Worm (Caenorhabditis elegans) whole organism, early embryonic: ENCODE data around the gene lelo-4.

Source experiments
- B0310.2 ChIP-seq: sonication (generic microtip); optimal IDR thresholded peaks from 2 replicates; lab custom pipeline; 2016; ENCODE audit warnings: mild to moderate bottlenecking, missing genetic modification characterization, missing compliant biosample characterization
- F13C5.2 ChIP-seq: sonication (generic microtip); optimal IDR thresholded peaks from 2 replicates; lab custom pipeline; 2017; ENCODE audit warnings: mild to moderate bottlenecking, missing genetic modification characterization, inconsistent platforms, missing compliant biosample characterization
- aly-1 ChIP-seq: sonication (generic microtip); optimal IDR thresholded peaks from 2 replicates; lab custom pipeline; 2016; ENCODE audit warnings: missing genetic modification characterization, missing compliant biosample characterization
- ama-1 ChIP-seq: fragments of 150-350 bp; optimal IDR thresholded peaks from 2 replicates; lab custom pipeline; 2014
- ceh-13 ChIP-seq: fragments of 200-800 bp; sonication (Bioruptor generic); optimal IDR thresholded peaks from 2 replicates; lab custom pipeline; 2018; ENCODE audit warnings: mild to moderate bottlenecking, missing genetic modification characterization, missing compliant biosample characterization
- ceh-36 ChIP-seq: sonication (generic microtip); optimal IDR thresholded peaks from 2 replicates; lab custom pipeline; 2016; ENCODE audit warnings: missing genetic modification characterization, inconsistent platforms, missing compliant biosample characterization
- ets-7 ChIP-seq: sonication (generic microtip); optimal IDR thresholded peaks from 2 replicates; lab custom pipeline; 2016; ENCODE audit warnings: missing genotype, missing genetic modification characterization, missing compliant biosample characterization
- flt-1 ChIP-seq: fragments of 200-800 bp; sonication (Bioruptor generic); IDR thresholded peaks from 2 replicates; pipeline ENCODE4 v1.3.6; 2022; ENCODE audit warnings: missing genetic modification characterization, missing compliant biosample characterization
- hmbx-1 ChIP-seq: sonication (generic microtip); optimal IDR thresholded peaks from 2 replicates; lab custom pipeline; 2016; ENCODE audit warnings: mild to moderate bottlenecking, missing genetic modification characterization, missing compliant biosample characterization
- hmg-4 ChIP-seq: fragments of 200-800 bp; sonication (Bioruptor generic); optimal IDR thresholded peaks from 2 replicates; lab custom pipeline; 2018; ENCODE audit warnings: mild to moderate bottlenecking, missing genetic modification characterization, missing compliant biosample characterization
- hnd-1 ChIP-seq: sonication (generic microtip); optimal IDR thresholded peaks from 2 replicates; lab custom pipeline; 2016; ENCODE audit warnings: missing genetic modification characterization, missing compliant biosample characterization
- scrt-1 ChIP-seq: fragments of 200-800 bp; sonication (Bioruptor generic); IDR thresholded peaks from 2 replicates; pipeline ENCODE4 v1.3.6; 2022; ENCODE audit warnings: missing genetic modification characterization, missing compliant biosample characterization
- tbx-37 ChIP-seq: fragments of 200-800 bp; sonication (Bioruptor generic); conservative IDR thresholded peaks from 2 replicates; pipeline ENCODE4 v1.3.6; 2022; ENCODE audit warnings: missing genetic modification reagents, missing genetic modification characterization, missing compliant biosample characterization
- tra-4 ChIP-seq: sonication (generic microtip); optimal IDR thresholded peaks from 2 replicates; lab custom pipeline; 2017; ENCODE audit warnings: missing genetic modification characterization, missing compliant biosample characterization

DNA sequence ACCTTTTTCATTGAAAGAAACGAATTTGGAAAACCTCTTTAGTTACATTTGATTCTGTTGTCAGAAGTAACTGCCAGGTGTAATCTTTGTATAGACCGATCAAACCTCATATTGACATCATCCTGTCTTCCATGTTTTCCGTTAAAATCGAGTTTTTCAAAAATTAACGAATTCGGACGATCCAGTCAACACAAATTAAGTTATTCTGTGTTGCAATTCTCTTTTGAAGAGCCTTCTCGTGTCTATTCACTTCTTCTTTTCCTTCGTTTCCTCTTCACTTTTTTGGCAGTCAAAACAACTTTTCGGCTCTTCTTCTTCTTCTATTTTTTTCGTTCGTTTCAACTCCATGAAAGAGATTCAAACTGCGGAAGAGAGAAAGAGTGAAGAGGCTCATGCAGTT lies 6.6 kb upstream of the lelo-4 start:
- TF ChIP-seq ama-1: no peak
- TF ChIP-seq hmbx-1 (tag; lab: Kevin White, UChicago): no peak
- TF ChIP-seq tra-4: no peak
- TF ChIP-seq hnd-1: no peak
- TF ChIP-seq ceh-13 (GFP tag; lab: Kevin White, UChicago): no peak
- TF ChIP-seq hmg-4: no peak
- no peak for TF ChIP-seq aly-1 (tag; lab: Kevin White, UChicago)
- TF ChIP-seq tbx-37 (GFP tag; lab: Robert Waterston, UW): no peak
- no peak for TF ChIP-seq ets-7 (tag; lab: Kevin White, UChicago)
- no peak for TF ChIP-seq flt-1
- no peak for TF ChIP-seq scrt-1
- no peak for TF ChIP-seq F13C5.2 (tag; lab: Kevin White, UChicago)
- TF ChIP-seq ceh-36: no peak
- no peak for TF ChIP-seq B0310.2 (tag; lab: Kevin White, UChicago)
